Fruit fly (Drosophila melanogaster) whole organism, wandering third instar larva: ENCODE measurements around the gene vito.

Experiments
- CG32264 ChIP-seq: fragments of 200-800 bp; sonication (Bioruptor generic); optimal IDR thresholded peaks from 2 replicates; lab custom pipeline; 2016; ENCODE audit warnings: missing biosample characterization, missing genetic modification characterization
- CG9705 ChIP-seq: fragments of 200-800 bp; sonication (Bioruptor generic); optimal IDR thresholded peaks from 2 replicates; lab custom pipeline; 2018; ENCODE audit warnings: missing biosample characterization, mild to moderate bottlenecking, missing genetic modification characterization
- CrebA ChIP-seq: fragments of 200-800 bp; sonication (Bioruptor generic); optimal IDR thresholded peaks from 2 replicates; lab custom pipeline; 2016; ENCODE audit warnings: missing biosample characterization, mild to moderate bottlenecking, missing genetic modification characterization, borderline replicate concordance
- Dfd ChIP-seq: fragments of >200 bp; optimal IDR thresholded peaks from 2 replicates; lab custom pipeline; 2017; ENCODE audit warnings: missing biosample characterization, missing genetic modification characterization
- Dif ChIP-seq: fragments of 200-275, 200-300 bp; sonication (Bioruptor generic); optimal IDR thresholded peaks from 2 replicates; lab custom pipeline; 2018; ENCODE audit warnings: missing biosample characterization, missing genetic modification characterization; ENCODE audit not compliant: partially characterized antibody
- Hnf4 ChIP-seq: fragments of 200-800 bp; sonication (Bioruptor generic); optimal IDR thresholded peaks from 2 replicates; lab custom pipeline; 2016; ENCODE audit warnings: missing biosample characterization, mild to moderate bottlenecking, missing genetic modification characterization
- Hr78 ChIP-seq: fragments of >200 bp; optimal IDR thresholded peaks from 2 replicates; lab custom pipeline; 2017; ENCODE audit warnings: missing biosample characterization, missing genetic modification characterization
- Hr83 ChIP-seq: fragments of 200-300 bp; sonication (Bioruptor generic); optimal IDR thresholded peaks from 2 replicates; lab custom pipeline; 2016; ENCODE audit warnings: missing biosample characterization, mild to moderate bottlenecking, missing genetic modification characterization, moderate library complexity; ENCODE audit not compliant: poor library complexity, severe bottlenecking
- Jra ChIP-seq: sonication (Bioruptor generic); optimal IDR thresholded peaks from 2 replicates; lab custom pipeline; 2016; ENCODE audit warnings: missing biosample characterization, missing genetic modification characterization
- Mio ChIP-seq: sonication (Bioruptor generic); optimal IDR thresholded peaks from 2 replicates; lab custom pipeline; 2016; ENCODE audit warnings: missing biosample characterization, missing genetic modification characterization
- Myc ChIP-seq: fragments of >200 bp; optimal IDR thresholded peaks from 2 replicates; lab custom pipeline; 2017
- N ChIP-seq: fragments of >200 bp; optimal IDR thresholded peaks from 2 replicates; lab custom pipeline; 2018; ENCODE audit warnings: missing biosample characterization, missing external identifiers, missing genetic modification characterization
- OdsH ChIP-seq: fragments of 200-800 bp; sonication (Bioruptor generic); optimal IDR thresholded peaks from 2 replicates; lab custom pipeline; 2016; ENCODE audit warnings: missing biosample characterization, mild to moderate bottlenecking, missing genetic modification characterization
- Rel ChIP-seq, 2 experiments: fragments of 200-800 bp; sonication (Bioruptor generic) in 1 of 2; optimal IDR thresholded peaks; 2 replicates in 1 of 2; 3 replicates in 1 of 2; lab custom pipeline; 2016 to 2019; ENCODE audit warnings: mild to moderate bottlenecking in 2 of 2, missing biosample characterization in 2 of 2, missing genetic modification characterization in 2 of 2, moderate library complexity in 1 of 2
- Sp1 ChIP-seq: fragments of 200-800 bp; sonication (Bioruptor generic); optimal IDR thresholded peaks from 3 replicates; lab custom pipeline; 2019; ENCODE audit warnings: missing biosample characterization, mild to moderate bottlenecking, missing genetic modification characterization, moderate library complexity
- Vsx2 ChIP-seq: fragments of 200-300, 225-300 bp; sonication (Bioruptor generic); optimal IDR thresholded peaks from 2 replicates; lab custom pipeline; 2018; ENCODE audit warnings: missing biosample characterization, missing genetic modification characterization; ENCODE audit not compliant: partially characterized antibody
- br ChIP-seq: fragments of 200-800 bp; sonication (Bioruptor generic); optimal IDR thresholded peaks from 2 replicates; lab custom pipeline; 2016; ENCODE audit warnings: missing biosample characterization, missing genetic modification characterization
- brk ChIP-seq: fragments of 200-800 bp; sonication (Bioruptor generic); optimal IDR thresholded peaks from 2 replicates; lab custom pipeline; 2016; ENCODE audit warnings: missing biosample characterization, mild to moderate bottlenecking, missing genetic modification characterization
- dl ChIP-seq, 2 experiments: fragments of 175-275, 200-275 bp in 1 of 2; fragments of 200-275 bp in 1 of 2; sonication (Bioruptor generic); optimal IDR thresholded peaks; lab custom pipeline; 2018; ENCODE audit warnings: mild to moderate bottlenecking in 2 of 2, missing biosample characterization in 2 of 2, missing genetic modification characterization in 2 of 2, moderate library complexity in 2 of 2; ENCODE audit not compliant: partially characterized antibody in 2 of 2, insufficient read depth in 1 of 2
- dmrt93B ChIP-seq: fragments of 200-800 bp; sonication (Bioruptor generic); optimal IDR thresholded peaks from 2 replicates; lab custom pipeline; 2018; ENCODE audit warnings: missing biosample characterization, mild to moderate bottlenecking, missing genetic modification characterization
- dsf ChIP-seq: sonication (Bioruptor generic); optimal IDR thresholded peaks from 2 replicates; lab custom pipeline; 2016; ENCODE audit warnings: missing biosample characterization, missing genetic modification characterization, borderline replicate concordance
- ey ChIP-seq: fragments of 200-800 bp; sonication (Bioruptor generic); optimal IDR thresholded peaks from 2 replicates; lab custom pipeline; 2016; ENCODE audit warnings: missing biosample characterization, missing genetic modification characterization
- fru ChIP-seq: fragments of 200-800 bp; sonication (Bioruptor generic); optimal IDR thresholded peaks from 3 replicates; lab custom pipeline; 2016; ENCODE audit warnings: missing biosample characterization, mild to moderate bottlenecking, missing genetic modification characterization
- h ChIP-seq: fragments of 200-800 bp; sonication (Bioruptor generic); optimal IDR thresholded peaks from 3 replicates; lab custom pipeline; 2016; ENCODE audit warnings: missing biosample characterization, mild to moderate bottlenecking, missing genetic modification characterization
- jim ChIP-seq: fragments of 175-275, 200-325 bp; sonication (Bioruptor generic); optimal IDR thresholded peaks from 2 replicates; lab custom pipeline; 2016; ENCODE audit warnings: missing biosample characterization, mild to moderate bottlenecking, missing genetic modification characterization
- lola ChIP-seq: fragments of >200 bp; optimal IDR thresholded peaks from 2 replicates; lab custom pipeline; 2017; ENCODE audit warnings: missing biosample characterization, missing genetic modification characterization
- pan ChIP-seq: fragments of >200 bp; optimal IDR thresholded peaks from 2 replicates; lab custom pipeline; 2017
- psq ChIP-seq: fragments of 200-800 bp; sonication (Bioruptor generic); optimal IDR thresholded peaks from 3 replicates; lab custom pipeline; 2017; ENCODE audit warnings: missing biosample characterization, mild to moderate bottlenecking, missing genetic modification characterization, moderate library complexity
- rgr ChIP-seq: fragments of 200-800 bp; sonication (Bioruptor generic); optimal IDR thresholded peaks from 3 replicates; lab custom pipeline; 2016; ENCODE audit warnings: missing biosample characterization, mild to moderate bottlenecking, missing genetic modification characterization
- sage ChIP-seq: fragments of 200-800 bp; sonication (Bioruptor generic); optimal IDR thresholded peaks from 2 replicates; lab custom pipeline; 2016; ENCODE audit warnings: missing biosample characterization, mild to moderate bottlenecking, missing genetic modification characterization
- sv ChIP-seq: fragments of 200-800 bp; sonication (Bioruptor generic); optimal IDR thresholded peaks from 3 replicates; lab custom pipeline; 2016; ENCODE audit warnings: missing biosample characterization, missing genetic modification characterization
- tai ChIP-seq: sonication (Bioruptor generic); optimal IDR thresholded peaks from 2 replicates; lab custom pipeline; 2016; ENCODE audit warnings: missing biosample characterization, missing genetic modification characterization
- usp ChIP-seq: fragments of >200 bp; optimal IDR thresholded peaks from 2 replicates; lab custom pipeline; 2017; ENCODE audit warnings: missing biosample characterization, missing genetic modification characterization
- woc ChIP-seq: sonication (Bioruptor generic); optimal IDR thresholded peaks from 2 replicates; lab custom pipeline; 2016; ENCODE audit warnings: missing biosample characterization, mild to moderate bottlenecking, missing genetic modification characterization

Gene vito

DNA sequence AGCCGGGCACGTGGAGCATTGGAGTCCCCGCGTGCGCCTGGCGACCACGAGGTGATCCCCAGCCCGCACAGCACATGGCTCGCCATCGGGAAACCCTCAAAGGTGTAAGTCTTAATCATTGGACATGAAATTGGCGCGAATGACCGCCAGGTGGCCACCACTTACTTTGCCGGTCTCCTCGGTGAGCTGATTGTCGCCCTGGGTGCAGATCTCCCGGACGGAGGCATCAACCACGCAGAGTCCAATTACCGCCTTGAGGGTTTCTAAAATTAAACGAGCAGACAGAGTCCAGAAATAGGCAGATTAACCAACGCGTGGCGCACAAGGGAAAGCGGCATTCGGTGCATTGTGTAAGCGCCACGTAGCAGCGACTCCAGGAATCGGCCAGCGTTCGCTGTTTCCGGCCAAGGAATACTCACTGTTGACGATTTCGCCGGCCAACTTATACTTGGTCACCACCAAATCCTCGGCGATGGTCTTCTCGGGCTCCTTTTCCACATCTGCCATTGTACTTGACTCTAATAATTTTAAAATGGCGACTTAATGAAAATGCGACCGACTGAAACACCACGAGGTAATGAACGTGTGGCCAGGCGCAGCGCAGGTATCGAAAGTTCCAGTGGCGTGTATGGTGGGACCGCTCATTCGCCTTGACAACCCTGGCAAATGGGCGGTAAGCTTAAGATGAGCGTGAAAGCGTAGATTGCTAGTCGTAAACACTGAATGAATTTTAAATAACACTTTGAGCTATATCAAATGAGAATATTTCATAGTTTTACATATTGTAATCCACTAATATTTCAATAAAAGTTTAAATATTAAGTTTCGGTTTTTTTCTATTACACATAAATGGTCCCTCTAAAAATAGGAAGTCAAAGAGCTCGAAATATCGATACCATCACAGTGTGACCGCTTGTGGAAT, 11.9 kb downstream of the vito start, which contains the start of gene CG10576:
CG10576 (minus strand) TSS at position 781 of the 922 bp plus-strand sequence.
- peak; percentile 40 for TF ChIP-seq psq
- peak; percentile 79 for TF ChIP-seq Myc
- no peak for TF ChIP-seq h (GFP tag; lab: Kevin White, UChicago)
- TF ChIP-seq, all 38 proteins: peak for 2

dm6 chr3L:5753605-5754365, 23.3 kb downstream of the vito start:
- peak; percentile 33 for TF ChIP-seq Hr78 (GFP tag; lab: Kevin White, UChicago)
- TF ChIP-seq dl (GFP tag; optimal IDR thresholded peaks at IDR 0.05; lab: Kevin White, UChicago; ENCODE audit: insufficient read depth in 1 of 2, partially characterized antibody in 2 of 2) = no peak
- no peak for TF ChIP-seq jim
- TF ChIP-seq Rel (GFP tag; optimal IDR thresholded peaks at IDR 0.05; lab: Kevin White, UChicago) = no peak
- TF ChIP-seq Rel (tag; optimal IDR thresholded peaks at IDR 0.05; lab: Kevin White, UChicago) = peak; percentile 97
- no peak for TF ChIP-seq CG32264 (GFP tag; lab: Kevin White, UChicago)
- peak; percentile 37 for TF ChIP-seq br (GFP tag; lab: Kevin White, UChicago)

- TF ChIP-seq Hr83 (GFP tag; lab: Kevin White, UChicago) = no peak
- TF ChIP-seq N (GFP tag; lab: Kevin White, UChicago) = peak; percentile 79
- TF ChIP-seq Sp1 (GFP tag; lab: Kevin White, UChicago) = peak; percentile 6
- TF ChIP-seq Rel (GFP tag; optimal IDR thresholded peaks at IDR 0.05; lab: Kevin White, UChicago) = no peak
- TF ChIP-seq Rel (tag; optimal IDR thresholded peaks at IDR 0.05; lab: Kevin White, UChicago) = peak; percentile 14
- TF ChIP-seq sage (GFP tag; lab: Kevin White, UChicago) = no peak
- peak; percentile 24 for TF ChIP-seq rgr (GFP tag; lab: Kevin White, UChicago)
- TF ChIP-seq h (GFP tag; lab: Kevin White, UChicago) = peak; percentile 29
- peak; percentile 70 for TF ChIP-seq Hr78 (GFP tag; lab: Kevin White, UChicago)
Observed at dm6 chr3L:5752903-5753604, 24.1 kb downstream of the vito start, which contains the start of gene Usp47. Gene Usp47, plus strand, starts transcription at chr3L:5752973.

DNA sequence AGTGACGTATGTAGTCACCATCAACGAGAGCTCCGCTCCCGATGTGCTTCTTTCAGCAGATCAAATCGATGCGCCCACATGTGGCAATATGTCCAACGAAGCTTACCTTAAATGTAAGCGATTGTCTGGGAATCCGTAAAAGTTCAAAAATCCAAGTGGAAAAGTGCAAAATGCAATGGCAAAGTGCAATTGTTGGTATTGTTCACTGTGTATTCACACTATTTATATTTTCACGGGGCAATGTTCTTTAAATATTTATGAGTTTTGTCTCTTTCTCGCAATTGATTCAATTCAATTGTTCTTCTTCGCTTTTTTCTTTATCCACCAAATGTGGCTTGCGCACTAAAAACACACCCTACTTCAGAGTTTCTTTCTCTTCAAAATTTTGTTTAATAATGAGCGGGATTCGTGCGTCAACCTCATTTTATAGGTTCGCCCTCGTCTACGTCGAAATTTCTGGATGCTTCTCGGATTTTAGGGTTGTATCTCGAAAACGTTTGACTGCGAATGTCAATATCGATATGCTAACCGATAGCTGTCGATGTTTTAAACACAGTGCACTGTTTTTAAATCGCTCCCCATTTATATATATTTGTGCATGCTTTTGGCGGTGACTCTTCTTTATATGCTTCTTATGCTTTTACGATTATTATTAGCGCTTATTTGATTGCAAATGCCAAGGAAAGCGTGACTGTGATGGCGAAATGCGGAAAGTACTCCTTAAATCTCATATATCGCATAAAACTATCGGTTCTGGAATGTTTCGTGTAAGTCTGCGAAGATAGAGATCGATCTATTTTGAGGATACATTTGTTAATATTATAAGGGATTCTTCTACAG, 25.2 kb downstream of the vito start, which contains the start of gene DnaJ-1:
DnaJ-1 (minus strand) TSS at position 450 of the 840 bp plus-strand sequence.
- TF ChIP-seq h (GFP tag; lab: Kevin White, UChicago) (peak; percentile 44), rgr (GFP tag; lab: Kevin White, UChicago) (peak; percentile 51), Hr83 (GFP tag; lab: Kevin White, UChicago) (peak; percentile 72), usp (GFP tag; lab: Kevin White, UChicago) (no peak), Rel (GFP tag; optimal IDR thresholded peaks at IDR 0.05; lab: Kevin White, UChicago) (no peak), Rel (tag; optimal IDR thresholded peaks at IDR 0.05; lab: Kevin White, UChicago) (no peak), jim (no peak), fru (GFP tag; lab: Kevin White, UChicago) (peak; percentile 23), ey (GFP tag; lab: Kevin White, UChicago) (no peak), Dfd (GFP tag; lab: Kevin White, UChicago) (no peak), OdsH (GFP tag; lab: Kevin White, UChicago) (peak; percentile 18), Dif (GFP tag; lab: Kevin White, UChicago) (no peak), Jra (GFP tag; lab: Kevin White, UChicago) (peak; percentile 27), tai (GFP tag; lab: Kevin White, UChicago) (no peak), pan (lab: Kevin White, UChicago) (no peak), psq (no peak), dsf (GFP tag; lab: Kevin White, UChicago) (no peak), br (GFP tag; lab: Kevin White, UChicago) (peak; percentile 12), Hnf4 (no peak), brk (no peak), CrebA (GFP tag; lab: Kevin White, UChicago) (no peak), Hr78 (GFP tag; lab: Kevin White, UChicago) (no peak), lola (GFP tag; lab: Kevin White, UChicago) (no peak), Mio (GFP tag; lab: Kevin White, UChicago) (no peak), sage (GFP tag; lab: Kevin White, UChicago) (no peak), woc (GFP tag; lab: Kevin White, UChicago) (peak; percentile 61), Myc (no peak), dmrt93B (no peak), Sp1 (GFP tag; lab: Kevin White, UChicago) (peak; percentile 79), Vsx2 (no peak), CG9705 (GFP tag; lab: Kevin White, UChicago) (no peak), sv (GFP tag; lab: Kevin White, UChicago) (no peak), CG32264 (GFP tag; lab: Kevin White, UChicago) (peak; percentile 10)
